Fruit fly (Drosophila melanogaster): ENCODE results near the gene CG15312.

- peak; percentile 63 to 66 for TF ChIP-seq ss (GFP tag; optimal IDR thresholded peaks at IDR 0.05)
- TF ChIP-seq Met (GFP tag; optimal IDR thresholded peaks at IDR 0.05): peak; percentile 33
- peak; percentile 70 for TF ChIP-seq achi (GFP tag; optimal IDR thresholded peaks at IDR 0.05)
Observed at dm6 chrX:10105701-10106307, 35.1 kb upstream of the CG15312 start.
